Fruit fly (Drosophila melanogaster) whole organism, wandering third instar larva: ENCODE measurements around the gene Cyp28c1.
A peak's percentile ranks its signal among the peaks of the same experiment; 100 is the strongest.

Experiments
- Abd-B ChIP-seq: fragments of >200 bp; optimal IDR thresholded peaks from 2 replicates; lab custom pipeline; 2017; ENCODE audit warnings: missing biosample characterization, missing genetic modification characterization
- CG9705 ChIP-seq: fragments of 200-800 bp; sonication (Bioruptor generic); optimal IDR thresholded peaks from 2 replicates; lab custom pipeline; 2018; ENCODE audit warnings: missing biosample characterization, mild to moderate bottlenecking, missing genetic modification characterization
- CrebA ChIP-seq: fragments of 200-800 bp; sonication (Bioruptor generic); optimal IDR thresholded peaks from 2 replicates; lab custom pipeline; 2016; ENCODE audit warnings: missing biosample characterization, mild to moderate bottlenecking, missing genetic modification characterization, borderline replicate concordance
- Dif ChIP-seq: fragments of 200-275, 200-300 bp; sonication (Bioruptor generic); optimal IDR thresholded peaks from 2 replicates; lab custom pipeline; 2018; ENCODE audit warnings: missing biosample characterization, missing genetic modification characterization; ENCODE audit not compliant: partially characterized antibody
- GATAd ChIP-seq: sonication (Bioruptor generic); optimal IDR thresholded peaks from 2 replicates; lab custom pipeline; 2016; ENCODE audit warnings: missing biosample characterization, missing genetic modification characterization
- HLH106 ChIP-seq: fragments of 200-800 bp; optimal IDR thresholded peaks from 3 replicates; lab custom pipeline; 2019; ENCODE audit warnings: missing biosample characterization, mild to moderate bottlenecking, missing genetic modification characterization, moderate library complexity
- Hnf4 ChIP-seq: fragments of 200-800 bp; sonication (Bioruptor generic); optimal IDR thresholded peaks from 2 replicates; lab custom pipeline; 2016; ENCODE audit warnings: missing biosample characterization, mild to moderate bottlenecking, missing genetic modification characterization
- Hr78 ChIP-seq: fragments of >200 bp; optimal IDR thresholded peaks from 2 replicates; lab custom pipeline; 2017; ENCODE audit warnings: missing biosample characterization, missing genetic modification characterization
- Hr83 ChIP-seq: fragments of 200-300 bp; sonication (Bioruptor generic); optimal IDR thresholded peaks from 2 replicates; lab custom pipeline; 2016; ENCODE audit warnings: missing biosample characterization, mild to moderate bottlenecking, missing genetic modification characterization, moderate library complexity; ENCODE audit not compliant: poor library complexity, severe bottlenecking
- Jra ChIP-seq: sonication (Bioruptor generic); optimal IDR thresholded peaks from 2 replicates; lab custom pipeline; 2016; ENCODE audit warnings: missing biosample characterization, missing genetic modification characterization
- Mio ChIP-seq: sonication (Bioruptor generic); optimal IDR thresholded peaks from 2 replicates; lab custom pipeline; 2016; ENCODE audit warnings: missing biosample characterization, missing genetic modification characterization
- Myc ChIP-seq: fragments of >200 bp; optimal IDR thresholded peaks from 2 replicates; lab custom pipeline; 2017
- N ChIP-seq: fragments of >200 bp; optimal IDR thresholded peaks from 2 replicates; lab custom pipeline; 2018; ENCODE audit warnings: missing biosample characterization, missing external identifiers, missing genetic modification characterization
- OdsH ChIP-seq: fragments of 200-800 bp; sonication (Bioruptor generic); optimal IDR thresholded peaks from 2 replicates; lab custom pipeline; 2016; ENCODE audit warnings: missing biosample characterization, mild to moderate bottlenecking, missing genetic modification characterization
- Rel ChIP-seq, 2 experiments: fragments of 200-800 bp; sonication (Bioruptor generic) in 1 of 2; optimal IDR thresholded peaks; 2 replicates in 1 of 2; 3 replicates in 1 of 2; lab custom pipeline; 2016 to 2019; ENCODE audit warnings: mild to moderate bottlenecking in 2 of 2, missing biosample characterization in 2 of 2, missing genetic modification characterization in 2 of 2, moderate library complexity in 1 of 2
- Sp1 ChIP-seq: fragments of 200-800 bp; sonication (Bioruptor generic); optimal IDR thresholded peaks from 3 replicates; lab custom pipeline; 2019; ENCODE audit warnings: missing biosample characterization, mild to moderate bottlenecking, missing genetic modification characterization, moderate library complexity
- Vsx2 ChIP-seq: fragments of 200-300, 225-300 bp; sonication (Bioruptor generic); optimal IDR thresholded peaks from 2 replicates; lab custom pipeline; 2018; ENCODE audit warnings: missing biosample characterization, missing genetic modification characterization; ENCODE audit not compliant: partially characterized antibody
- br ChIP-seq: fragments of 200-800 bp; sonication (Bioruptor generic); optimal IDR thresholded peaks from 2 replicates; lab custom pipeline; 2016; ENCODE audit warnings: missing biosample characterization, missing genetic modification characterization
- brk ChIP-seq: fragments of 200-800 bp; sonication (Bioruptor generic); optimal IDR thresholded peaks from 2 replicates; lab custom pipeline; 2016; ENCODE audit warnings: missing biosample characterization, mild to moderate bottlenecking, missing genetic modification characterization
- dl ChIP-seq, 2 experiments: fragments of 175-275, 200-275 bp in 1 of 2; fragments of 200-275 bp in 1 of 2; sonication (Bioruptor generic); optimal IDR thresholded peaks; lab custom pipeline; 2018; ENCODE audit warnings: mild to moderate bottlenecking in 2 of 2, missing biosample characterization in 2 of 2, missing genetic modification characterization in 2 of 2, moderate library complexity in 2 of 2; ENCODE audit not compliant: partially characterized antibody in 2 of 2, insufficient read depth in 1 of 2
- dmrt93B ChIP-seq: fragments of 200-800 bp; sonication (Bioruptor generic); optimal IDR thresholded peaks from 2 replicates; lab custom pipeline; 2018; ENCODE audit warnings: missing biosample characterization, mild to moderate bottlenecking, missing genetic modification characterization
- dsf ChIP-seq: sonication (Bioruptor generic); optimal IDR thresholded peaks from 2 replicates; lab custom pipeline; 2016; ENCODE audit warnings: missing biosample characterization, missing genetic modification characterization, borderline replicate concordance
- ey ChIP-seq: fragments of 200-800 bp; sonication (Bioruptor generic); optimal IDR thresholded peaks from 2 replicates; lab custom pipeline; 2016; ENCODE audit warnings: missing biosample characterization, missing genetic modification characterization
- foxo ChIP-seq, 2 experiments: fragments of 200-800 bp; sonication (Bioruptor generic); optimal IDR thresholded peaks; 2 replicates in 1 of 2; 3 replicates in 1 of 2; lab custom pipeline; 2016 to 2017; ENCODE audit warnings: missing biosample characterization in 2 of 2, missing genetic modification characterization in 2 of 2
- fru ChIP-seq: fragments of 200-800 bp; sonication (Bioruptor generic); optimal IDR thresholded peaks from 3 replicates; lab custom pipeline; 2016; ENCODE audit warnings: missing biosample characterization, mild to moderate bottlenecking, missing genetic modification characterization
- h ChIP-seq: fragments of 200-800 bp; sonication (Bioruptor generic); optimal IDR thresholded peaks from 3 replicates; lab custom pipeline; 2016; ENCODE audit warnings: missing biosample characterization, mild to moderate bottlenecking, missing genetic modification characterization
- jim ChIP-seq: fragments of 175-275, 200-325 bp; sonication (Bioruptor generic); optimal IDR thresholded peaks from 2 replicates; lab custom pipeline; 2016; ENCODE audit warnings: missing biosample characterization, mild to moderate bottlenecking, missing genetic modification characterization
- lola ChIP-seq: fragments of >200 bp; optimal IDR thresholded peaks from 2 replicates; lab custom pipeline; 2017; ENCODE audit warnings: missing biosample characterization, missing genetic modification characterization
- pan ChIP-seq: fragments of >200 bp; optimal IDR thresholded peaks from 2 replicates; lab custom pipeline; 2017
- psq ChIP-seq: fragments of 200-800 bp; sonication (Bioruptor generic); optimal IDR thresholded peaks from 3 replicates; lab custom pipeline; 2017; ENCODE audit warnings: missing biosample characterization, mild to moderate bottlenecking, missing genetic modification characterization, moderate library complexity
- rgr ChIP-seq: fragments of 200-800 bp; sonication (Bioruptor generic); optimal IDR thresholded peaks from 3 replicates; lab custom pipeline; 2016; ENCODE audit warnings: missing biosample characterization, mild to moderate bottlenecking, missing genetic modification characterization
- sage ChIP-seq: fragments of 200-800 bp; sonication (Bioruptor generic); optimal IDR thresholded peaks from 2 replicates; lab custom pipeline; 2016; ENCODE audit warnings: missing biosample characterization, mild to moderate bottlenecking, missing genetic modification characterization
- tai ChIP-seq: sonication (Bioruptor generic); optimal IDR thresholded peaks from 2 replicates; lab custom pipeline; 2016; ENCODE audit warnings: missing biosample characterization, missing genetic modification characterization
- usp ChIP-seq: fragments of >200 bp; optimal IDR thresholded peaks from 2 replicates; lab custom pipeline; 2017; ENCODE audit warnings: missing biosample characterization, missing genetic modification characterization
- woc ChIP-seq: sonication (Bioruptor generic); optimal IDR thresholded peaks from 2 replicates; lab custom pipeline; 2016; ENCODE audit warnings: missing biosample characterization, mild to moderate bottlenecking, missing genetic modification characterization

The Cyp28c1 gene

DNA sequence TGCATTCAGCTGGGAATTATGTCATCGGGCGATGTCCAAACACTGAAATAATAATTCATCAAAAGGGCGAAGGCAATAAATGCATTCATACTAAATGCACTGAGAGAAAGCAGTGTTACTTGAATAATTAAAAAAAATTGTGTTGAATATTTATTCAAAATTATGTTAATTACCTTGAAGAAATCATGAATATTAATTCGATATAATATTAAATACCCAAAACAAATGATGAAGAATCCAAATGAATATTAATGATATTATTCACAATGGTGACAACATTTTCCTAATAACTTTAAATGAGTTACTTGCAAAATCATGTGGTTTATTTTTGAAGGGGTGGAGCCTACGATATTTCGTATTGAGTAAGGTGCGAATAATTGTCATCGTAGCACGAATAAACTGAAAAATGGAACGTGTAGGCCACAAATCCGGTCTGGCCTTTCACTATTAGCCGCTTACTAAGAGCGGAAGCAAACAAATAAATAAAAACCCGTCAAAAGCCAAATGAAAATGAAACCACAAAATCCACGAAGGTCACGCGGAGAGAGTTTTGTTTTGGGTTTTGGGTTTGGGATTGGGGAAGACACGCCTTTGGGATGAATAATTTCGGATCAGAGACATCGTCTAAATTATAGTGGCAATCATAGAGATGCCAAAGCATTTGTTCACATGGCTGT, 2.4 kb downstream of the Cyp28c1 start:
- TF ChIP-seq lola (no peak), foxo (GFP tag; optimal IDR thresholded peaks at IDR 0.05; lab: Kevin White, UChicago) (no peak)

DNA sequence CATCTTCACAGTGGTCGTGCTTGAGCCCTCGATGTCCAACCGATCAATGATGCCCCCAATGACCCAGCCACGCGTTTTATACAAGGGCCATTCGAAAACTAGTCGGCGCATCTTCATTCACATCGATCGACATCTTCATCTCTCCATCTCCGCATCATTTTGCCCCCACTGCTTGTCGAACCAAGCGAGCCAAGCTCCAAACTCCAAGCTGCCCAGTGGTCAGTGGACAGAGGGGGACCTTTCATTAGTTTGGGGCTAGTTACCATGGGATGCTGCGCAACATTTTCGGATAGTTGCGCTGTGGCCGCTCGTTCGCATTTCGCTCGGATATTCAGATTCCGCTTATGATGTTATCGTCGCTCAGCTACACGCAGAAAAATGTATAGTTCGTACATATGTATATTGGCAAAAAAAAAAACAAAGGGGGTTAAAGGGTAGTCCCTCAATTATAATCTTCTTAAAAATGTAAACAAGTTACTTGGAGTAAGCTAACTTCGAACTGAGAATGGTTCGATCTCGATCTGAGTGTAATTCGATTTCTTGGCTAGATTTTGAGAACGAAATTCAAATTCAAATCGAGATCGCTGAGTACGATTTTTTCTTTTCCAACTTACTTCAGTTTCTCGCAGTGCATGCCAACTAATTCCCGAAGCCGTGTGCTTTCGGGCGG, 6.8 kb downstream of the Cyp28c1 start, which contains the start of gene CG15740:
CG15740 (minus strand) TSS at position 51 of the 670 bp plus-strand sequence.
- no peak for TF ChIP-seq pan (lab: Kevin White, UChicago)
- no peak for TF ChIP-seq Hr78
- TF ChIP-seq rgr: no peak
- no peak for TF ChIP-seq ey (GFP tag; lab: Kevin White, UChicago)
- TF ChIP-seq Myc (lab: Kevin White, UChicago): no peak
- no peak for TF ChIP-seq dsf (GFP tag; lab: Kevin White, UChicago)
- TF ChIP-seq Dif (GFP tag; lab: Kevin White, UChicago): no peak
- no peak for TF ChIP-seq Rel (GFP tag; optimal IDR thresholded peaks at IDR 0.05; lab: Kevin White, UChicago)
- TF ChIP-seq Rel (tag; optimal IDR thresholded peaks at IDR 0.05; lab: Kevin White, UChicago): no peak
- no peak for TF ChIP-seq OdsH

- TF ChIP-seq sage (GFP tag; lab: Kevin White, UChicago) (no peak), Abd-B (GFP tag; lab: Kevin White, UChicago) (no peak), brk (GFP tag; lab: Kevin White, UChicago) (no peak), tai (GFP tag; lab: Kevin White, UChicago) (no peak), dl (GFP tag; optimal IDR thresholded peaks at IDR 0.05; lab: Kevin White, UChicago; ENCODE audit: insufficient read depth in 1 of 2, partially characterized antibody in 2 of 2) (no peak), Jra (no peak), h (no peak), Myc (lab: Kevin White, UChicago) (no peak), ey (GFP tag; lab: Kevin White, UChicago) (no peak), jim (GFP tag; lab: Kevin White, UChicago) (no peak), pan (lab: Kevin White, UChicago) (no peak), Vsx2 (no peak)
- TF ChIP-seq, all 38 proteins: peak for 0
Measured at dm6 chrX:11848507-11849264, 9.3 kb downstream of the Cyp28c1 start.

DNA sequence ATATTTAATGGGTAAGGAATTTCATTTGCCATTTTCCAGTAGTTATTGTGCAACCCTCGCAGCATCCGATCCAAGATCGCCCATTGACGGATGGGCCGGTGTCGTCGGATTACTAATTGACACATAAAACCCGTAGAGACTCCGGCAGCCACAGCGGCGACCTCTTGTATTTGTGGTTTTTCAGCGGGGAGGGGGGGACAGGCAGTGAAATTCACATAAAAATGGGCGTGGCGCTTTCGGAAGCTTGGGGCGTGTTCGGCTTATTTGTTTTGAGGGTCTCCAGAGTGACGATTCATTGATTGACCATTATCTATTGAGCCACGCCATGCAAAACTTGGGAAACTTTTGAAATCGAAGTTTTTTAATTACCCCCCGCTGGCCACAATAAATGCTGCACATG, 9.9 kb downstream of the Cyp28c1 start:
- no peak for TF ChIP-seq Jra
- TF ChIP-seq dl (GFP tag; optimal IDR thresholded peaks at IDR 0.05; lab: Kevin White, UChicago; ENCODE audit: insufficient read depth in 1 of 2, partially characterized antibody in 2 of 2): no peak
- TF ChIP-seq dmrt93B: no peak
- TF ChIP-seq fru (GFP tag; lab: Kevin White, UChicago): no peak
- no peak for TF ChIP-seq Sp1 (GFP tag; lab: Kevin White, UChicago)
- no peak for TF ChIP-seq psq (GFP tag; lab: Kevin White, UChicago)

- TF ChIP-seq jim (GFP tag; lab: Kevin White, UChicago) (no peak), GATAd (GFP tag; lab: Kevin White, UChicago) (no peak), rgr (peak; percentile 75), CG9705 (GFP tag; lab: Kevin White, UChicago) (no peak), ey (GFP tag; lab: Kevin White, UChicago) (peak; percentile 41), Hr78 (no peak), Hnf4 (peak; percentile 86), br (GFP tag; lab: Kevin White, UChicago) (peak; percentile 53), Rel (GFP tag; optimal IDR thresholded peaks at IDR 0.05; lab: Kevin White, UChicago) (no peak), Rel (tag; optimal IDR thresholded peaks at IDR 0.05; lab: Kevin White, UChicago) (peak; percentile 54), Mio (GFP tag; lab: Kevin White, UChicago) (no peak), N (no peak), dl (GFP tag; optimal IDR thresholded peaks at IDR 0.05; lab: Kevin White, UChicago; ENCODE audit: insufficient read depth in 1 of 2, partially characterized antibody in 2 of 2) (no peak), usp (GFP tag; lab: Kevin White, UChicago) (no peak), Vsx2 (no peak), Abd-B (GFP tag; lab: Kevin White, UChicago) (no peak), Jra (peak; percentile 55), HLH106 (tag; lab: Kevin White, UChicago) (peak; percentile 36), h (peak; percentile 73), Hr83 (GFP tag; lab: Kevin White, UChicago) (peak; percentile 91), woc (GFP tag; lab: Kevin White, UChicago) (no peak), sage (GFP tag; lab: Kevin White, UChicago) (no peak), CrebA (GFP tag; lab: Kevin White, UChicago) (no peak), dmrt93B (peak; percentile 29), Dif (GFP tag; lab: Kevin White, UChicago) (no peak), dsf (GFP tag; lab: Kevin White, UChicago) (no peak), Sp1 (GFP tag; lab: Kevin White, UChicago) (peak; percentile 33), brk (GFP tag; lab: Kevin White, UChicago) (no peak), lola (no peak)
Measured at dm6 chrX:11852310-11852709, 12.9 kb downstream of the Cyp28c1 start, which contains the start of gene p24-1. Gene p24-1, minus strand, starts transcription at chrX:11852530.
